Worm (Caenorhabditis elegans) whole organism, L4/young adult: ENCODE results near the gene F58E6.8.

Source experiments
- W03F9.2 ChIP-seq: fragments of 150-350 bp; optimal IDR thresholded peaks from 2 replicates; lab custom pipeline; 2014; ENCODE audit warnings: missing biosample characterization, missing genetic modification characterization
- dao-5 ChIP-seq: sonication (generic microtip); optimal IDR thresholded peaks from 2 replicates; lab custom pipeline; 2016; ENCODE audit warnings: missing genotype, missing genetic modification characterization, moderate library complexity, missing compliant biosample characterization
- him-1 ChIP-seq: sonication (generic microtip); optimal IDR thresholded peaks from 2 replicates; lab custom pipeline; 2016; ENCODE audit warnings: missing genotype, missing genetic modification reagents, missing genetic modification characterization, missing compliant biosample characterization

ce11 chrV:9771311-9771710 is 15.7 kb upstream of the F58E6.8 start:
- TF ChIP-seq him-1 (tag; lab: Kevin White, UChicago) (no peak), W03F9.2 (tag; lab: Kevin White, UChicago) (no peak), dao-5 (tag; lab: Kevin White, UChicago) (no peak)
